Worm (Caenorhabditis elegans) whole organism, L4 larva: ENCODE data around the gene R06F6.8.

Experiments used
- F26F4.8 ChIP-seq: fragments of 200-800 bp; sonication (Bioruptor generic); conservative IDR thresholded peaks from 2 replicates; pipeline ENCODE4 v1.3.6; 2022; ENCODE audit warnings: missing genetic modification characterization, missing compliant biosample characterization
- F37D6.2 ChIP-seq: sonication (generic microtip); optimal IDR thresholded peaks from 2 replicates; lab custom pipeline; 2016; ENCODE audit warnings: mild to moderate bottlenecking, missing genetic modification characterization, missing compliant biosample characterization
- F49E8.2 ChIP-seq: sonication (generic microtip); optimal IDR thresholded peaks from 2 replicates; lab custom pipeline; 2016; ENCODE audit warnings: missing compliant biosample characterization, mild to moderate bottlenecking, missing genetic modification characterization, borderline replicate concordance
- R02D3.7 ChIP-seq: fragments of 150-350 bp; sonication (generic microtip); optimal IDR thresholded peaks from 3 replicates; lab custom pipeline; 2014; ENCODE audit warnings: missing biosample characterization, missing genetic modification characterization
- ZK546.5 ChIP-seq, 2 experiments: sonication (generic microtip); optimal IDR thresholded peaks; 2 replicates each; lab custom pipeline; 2017; ENCODE audit warnings: missing biosample characterization in 2 of 2, missing genetic modification characterization in 2 of 2
- aha-1 ChIP-seq: fragments of 150-350 bp; peaks from one replicate; lab custom pipeline; 2014; ENCODE audit warnings: missing biosample characterization, missing genetic modification characterization
- aly-2 ChIP-seq: sonication (generic microtip); optimal IDR thresholded peaks from 2 replicates; lab custom pipeline; 2018; ENCODE audit warnings: missing biosample characterization, missing genetic modification characterization
- ama-1 ChIP-seq: fragments of 150-350 bp; optimal IDR thresholded peaks from 2 replicates; lab custom pipeline; 2014; ENCODE audit warnings: inconsistent platforms, mixed read lengths
- attf-4 ChIP-seq: sonication (generic microtip); optimal IDR thresholded peaks from 3 replicates; lab custom pipeline; 2017; ENCODE audit warnings: missing biosample characterization, missing genetic modification characterization
- ceh-20 ChIP-seq: fragments of 200-800 bp; sonication (Bioruptor generic); IDR thresholded peaks from 2 replicates; pipeline ENCODE4 v1.3.6; 2022; ENCODE audit warnings: missing genetic modification reagents, missing genetic modification characterization, missing compliant biosample characterization
- ceh-32 ChIP-seq: sonication (generic microtip); optimal IDR thresholded peaks from 2 replicates; lab custom pipeline; 2016; ENCODE audit warnings: mild to moderate bottlenecking, missing genetic modification characterization, missing compliant biosample characterization; ENCODE audit not compliant: poor library complexity
- ceh-44 ChIP-seq: fragments of 200-800 bp; sonication (Bioruptor generic); IDR thresholded peaks from 2 replicates; pipeline ENCODE4 v1.3.6; 2022; ENCODE audit warnings: missing genetic modification reagents, missing genetic modification characterization, missing compliant biosample characterization
- ceh-82 ChIP-seq: sonication (generic microtip); optimal IDR thresholded peaks from 2 replicates; lab custom pipeline; 2017; ENCODE audit warnings: missing biosample characterization, missing genetic modification characterization
- ces-1 ChIP-seq: fragments of 150-350 bp; sonication (generic microtip); optimal IDR thresholded peaks from 4 replicates; lab custom pipeline; 2014; ENCODE audit warnings: missing biosample characterization, missing genetic modification reagents, missing genetic modification characterization
- cey-2 ChIP-seq: sonication (generic microtip); optimal IDR thresholded peaks from 3 replicates; lab custom pipeline; 2017; ENCODE audit warnings: missing genetic modification characterization, mild to moderate bottlenecking, missing compliant biosample characterization, antibody characterized with exemption, borderline replicate concordance; ENCODE audit not compliant: insufficient read depth
- daf-12 ChIP-seq: fragments of 150-350 bp; optimal IDR thresholded peaks from 2 replicates; lab custom pipeline; 2014; ENCODE audit warnings: missing biosample characterization, missing genetic modification reagents, missing genetic modification characterization
- daf-16 ChIP-seq, 3 experiments: sonication (generic microtip); optimal IDR thresholded peaks; 2 replicates each; lab custom pipeline; 2016 to 2017; ENCODE audit warnings: missing genetic modification characterization in 3 of 3, missing genetic modification reagents in 3 of 3, mild to moderate bottlenecking in 2 of 3, missing compliant biosample characterization in 2 of 3, missing biosample characterization in 1 of 3, moderate library complexity in 1 of 3
- daf-19 ChIP-seq: fragments of 200-800 bp; sonication (Bioruptor generic); conservative IDR thresholded peaks from 2 replicates; pipeline ENCODE4 v1.3.6; 2022; ENCODE audit warnings: missing genetic modification characterization, missing compliant biosample characterization
- daf-8 ChIP-seq: fragments of 200-800 bp; sonication (Bioruptor generic); IDR thresholded peaks from 2 replicates; pipeline ENCODE4 v1.3.6; 2022; ENCODE audit warnings: missing genetic modification characterization, missing compliant biosample characterization
- dmd-6 ChIP-seq: fragments of 200-800 bp; sonication (Bioruptor generic); IDR thresholded peaks from 2 replicates; pipeline ENCODE4 v1.3.6; 2022; ENCODE audit warnings: missing genetic modification reagents, missing genetic modification characterization, missing compliant biosample characterization
- dmd-9 ChIP-seq: fragments of 200-800 bp; sonication (Bioruptor generic); IDR thresholded peaks from 2 replicates; pipeline ENCODE4 v1.3.6; 2022; ENCODE audit warnings: missing genetic modification reagents, missing genetic modification characterization, missing compliant biosample characterization
- duxl-1 ChIP-seq: sonication (generic microtip); optimal IDR thresholded peaks from 2 replicates; lab custom pipeline; 2016; ENCODE audit warnings: mild to moderate bottlenecking, missing genetic modification characterization, moderate library complexity, missing compliant biosample characterization; ENCODE audit not compliant: poor library complexity
- egl-43 ChIP-seq: fragments of 200-800 bp; sonication (Bioruptor generic); IDR thresholded peaks from 2 replicates; pipeline ENCODE4 v1.3.6; 2022; ENCODE audit warnings: missing genetic modification reagents, missing genetic modification characterization, missing compliant biosample characterization
- fos-1 ChIP-seq: fragments of 150-350 bp; optimal IDR thresholded peaks from 2 replicates; lab custom pipeline; 2014; ENCODE audit warnings: missing biosample characterization, missing genetic modification characterization
- hif-1 ChIP-seq, 2 experiments: sonication (generic microtip); optimal IDR thresholded peaks; 2 replicates each; lab custom pipeline; 2016 to 2017; ENCODE audit warnings: missing compliant biosample characterization in 2 of 2, missing genetic modification characterization in 2 of 2, missing genetic modification reagents in 2 of 2, missing genotype in 2 of 2, mild to moderate bottlenecking in 1 of 2
- lin-29 ChIP-seq: fragments of 200-800 bp; sonication (Bioruptor generic); IDR thresholded peaks from 2 replicates; pipeline ENCODE4 v1.3.6; 2022; ENCODE audit warnings: missing genetic modification reagents, missing genetic modification characterization, missing compliant biosample characterization
- lin-38 ChIP-seq: fragments of 200-800 bp; sonication (Bioruptor generic); IDR thresholded peaks from 2 replicates; pipeline ENCODE4 v1.3.6; 2022; ENCODE audit warnings: missing genetic modification reagents, missing genetic modification characterization, missing compliant biosample characterization
- lin-39 ChIP-seq: fragments of 150-350 bp; optimal IDR thresholded peaks from 2 replicates; lab custom pipeline; 2014; ENCODE audit warnings: missing biosample characterization, missing genetic modification reagents, missing genetic modification characterization
- mdl-1 ChIP-seq, 2 experiments: fragments of 150-350 bp in 1 of 2; sonication (generic microtip) in 1 of 2; optimal IDR thresholded peaks; 2 replicates each; lab custom pipeline; 2014 to 2017; ENCODE audit warnings: missing biosample characterization in 2 of 2, missing genetic modification characterization in 2 of 2
- mdt-29 ChIP-seq: fragments of 200-800 bp; sonication (Bioruptor generic); IDR thresholded peaks from 2 replicates; pipeline ENCODE4 v1.3.6; 2022; ENCODE audit warnings: missing genetic modification reagents, missing genetic modification characterization, missing compliant biosample characterization
- mep-1 ChIP-seq: fragments of 150-350 bp; sonication (generic microtip); optimal IDR thresholded peaks from 3 replicates; lab custom pipeline; 2014; ENCODE audit warnings: missing biosample characterization, missing genetic modification characterization
- mes-2 ChIP-seq: sonication (generic microtip); optimal IDR thresholded peaks from 2 replicates; lab custom pipeline; 2016; ENCODE audit warnings: missing genotype, mild to moderate bottlenecking, missing genetic modification characterization, missing compliant biosample characterization; ENCODE audit not compliant: poor library complexity, severe bottlenecking
- nhr-10 ChIP-seq: fragments of 150-350 bp; optimal IDR thresholded peaks from 2 replicates; lab custom pipeline; 2014; ENCODE audit warnings: missing biosample characterization, missing genetic modification characterization
- nhr-102 ChIP-seq: sonication (generic microtip); optimal IDR thresholded peaks from 2 replicates; lab custom pipeline; 2016; ENCODE audit warnings: mild to moderate bottlenecking, missing genetic modification characterization, moderate library complexity, missing compliant biosample characterization
- nhr-111 ChIP-seq: fragments of 200-800 bp; sonication (Bioruptor generic); optimal IDR thresholded peaks from 2 replicates; lab custom pipeline; 2018; ENCODE audit warnings: mild to moderate bottlenecking, missing genetic modification characterization, missing compliant biosample characterization
- nhr-28 ChIP-seq: fragments of 150-350 bp; optimal IDR thresholded peaks from 2 replicates; lab custom pipeline; 2014; ENCODE audit warnings: missing biosample characterization, missing genetic modification characterization
- nhr-42 ChIP-seq: fragments of 200-800 bp; sonication (Bioruptor generic); IDR thresholded peaks from 2 replicates; pipeline ENCODE4 v1.3.6; 2022; ENCODE audit warnings: missing genetic modification characterization, missing compliant biosample characterization
- nhr-48 ChIP-seq: sonication (generic microtip); optimal IDR thresholded peaks from 2 replicates; lab custom pipeline; 2016; ENCODE audit warnings: mild to moderate bottlenecking, missing genetic modification characterization, missing compliant biosample characterization
- nhr-6 ChIP-seq: fragments of 150-350 bp; optimal IDR thresholded peaks from 2 replicates; lab custom pipeline; 2014; ENCODE audit warnings: missing biosample characterization, missing genetic modification characterization
- nhr-76 ChIP-seq: fragments of 150-350 bp; optimal IDR thresholded peaks from 2 replicates; lab custom pipeline; 2014; ENCODE audit warnings: missing biosample characterization, missing genetic modification characterization
- pqm-1 ChIP-seq: sonication (generic microtip); optimal IDR thresholded peaks from 2 replicates; lab custom pipeline; 2017; ENCODE audit warnings: missing biosample characterization, missing genetic modification characterization
- sdz-12 ChIP-seq: fragments of 200-800 bp; sonication (Bioruptor generic); optimal IDR thresholded peaks from 2 replicates; lab custom pipeline; 2018; ENCODE audit warnings: mild to moderate bottlenecking, missing genetic modification characterization, missing compliant biosample characterization
- set-16 ChIP-seq: fragments of 200-800 bp; sonication (Bioruptor generic); IDR thresholded peaks from 2 replicates; pipeline ENCODE4 v1.3.6; 2022; ENCODE audit warnings: missing genetic modification reagents, missing genetic modification characterization, missing compliant biosample characterization
- skn-1 ChIP-seq: fragments of 150-350 bp; optimal IDR thresholded peaks from 2 replicates; lab custom pipeline; 2014; ENCODE audit warnings: missing biosample characterization, missing genetic modification characterization
- snpc-4 ChIP-seq: fragments of 150-350 bp; optimal IDR thresholded peaks from 2 replicates; lab custom pipeline; 2014; ENCODE audit warnings: missing biosample characterization, missing genetic modification characterization
- unc-39 ChIP-seq: sonication (generic microtip); optimal IDR thresholded peaks from 2 replicates; lab custom pipeline; 2017; ENCODE audit warnings: missing biosample characterization, missing genetic modification characterization
- ztf-11 ChIP-seq: fragments of 150-350 bp; optimal IDR thresholded peaks from 2 replicates; lab custom pipeline; 2014; ENCODE audit warnings: missing biosample characterization, missing genetic modification characterization
- ztf-7 ChIP-seq: fragments of 150-350 bp; optimal IDR thresholded peaks from 2 replicates; lab custom pipeline; 2014; ENCODE audit warnings: missing biosample characterization, missing genetic modification characterization

R06F6.8 gene

DNA sequence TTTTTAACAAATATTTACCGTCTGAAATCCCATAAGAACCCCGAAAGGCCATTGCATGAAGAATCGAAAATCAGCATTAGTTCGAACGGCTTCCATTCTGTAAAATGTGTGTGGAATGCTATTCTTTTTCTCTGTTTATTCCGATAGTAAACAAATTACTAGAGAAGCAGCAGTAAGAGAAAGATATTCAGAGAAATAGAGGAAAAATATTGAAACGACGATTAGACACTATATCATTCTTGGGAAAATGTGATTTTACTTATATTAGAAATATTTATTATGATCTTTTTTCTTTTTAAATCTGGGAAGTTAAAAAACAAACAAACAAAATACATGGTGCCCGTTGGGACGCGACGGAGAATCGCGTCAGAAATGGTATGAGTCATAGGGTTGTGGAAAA, 23.7 kb upstream of the R06F6.8 start, which contains the start of gene M106.8:
TSS of gene M106.8 (minus strand) at position 101 of the 400 bp plus-strand sequence.
- no peak for TF ChIP-seq ceh-20 (GFP tag; lab: Robert Waterston, UW)
- no peak for TF ChIP-seq mdt-29
- TF ChIP-seq ceh-32 (tag; lab: Kevin White, UChicago) = no peak
- no peak for TF ChIP-seq snpc-4 (tag; lab: Kevin White, UChicago)
- no peak for TF ChIP-seq nhr-28 (tag; lab: Kevin White, UChicago)
- TF ChIP-seq aha-1 (tag; lab: Kevin White, UChicago) = peak; percentile 67
- no peak for TF ChIP-seq nhr-102 (tag; lab: Kevin White, UChicago)

ce11 chrII:10840067-10840466, 20.3 kb upstream of the R06F6.8 start:
- TF ChIP-seq F26F4.8 (GFP tag; lab: Robert Waterston, UW) (peak; percentile 96), daf-12 (no peak), ceh-82 (tag; lab: Kevin White, UChicago) (no peak), mdt-29 (peak; percentile 65), ZK546.5 (tag; optimal IDR thresholded peaks at IDR 0.05; lab: Kevin White, UChicago) (no peak), egl-43 (GFP tag; lab: Robert Waterston, UW) (peak; percentile 94), fos-1 (no peak), ztf-7 (peak; percentile 69), nhr-6 (peak; percentile 69), ceh-44 (GFP tag; lab: Robert Waterston, UW) (peak; percentile 67; the same call in 1 of the 2 replicates), daf-19 (GFP tag; lab: Robert Waterston, UW) (no peak), nhr-111 (GFP tag; lab: Kevin White, UChicago) (peak; percentile 73), nhr-10 (tag; lab: Kevin White, UChicago) (peak; percentile 16), nhr-28 (tag; lab: Kevin White, UChicago) (peak; percentile 59), mes-2 (tag; lab: Kevin White, UChicago) (peak; percentile 91), dmd-6 (peak; percentile 72), set-16 (GFP tag; lab: Robert Waterston, UW) (peak; percentile 45; the same call in 1 of the 2 replicates), sdz-12 (GFP tag; lab: Kevin White, UChicago) (peak; percentile 75), nhr-76 (no peak), mep-1 (tag; lab: Kevin White, UChicago) (peak; percentile 93), nhr-102 (tag; lab: Kevin White, UChicago) (peak; percentile 84), ztf-11 (tag; lab: Kevin White, UChicago) (peak; percentile 9), duxl-1 (tag; lab: Kevin White, UChicago) (peak; percentile 91), lin-38 (GFP tag; lab: Robert Waterston, UW) (peak; percentile 85), R02D3.7 (peak; percentile 18), F37D6.2 (tag; lab: Kevin White, UChicago) (peak; percentile 45), aly-2 (tag; lab: Kevin White, UChicago) (peak; percentile 23), ama-1 (lab: Kevin White, UChicago) (peak; percentile 22), nhr-48 (tag; lab: Kevin White, UChicago) (peak; percentile 55), F49E8.2 (tag; lab: Kevin White, UChicago) (peak; percentile 79), ces-1 (GFP tag; lab: Kevin White, UChicago) (peak; percentile 43), skn-1 (tag; lab: Kevin White, UChicago) (no peak), hif-1 (tag; optimal IDR thresholded peaks at IDR 0.05; lab: Kevin White, UChicago) (peak; percentile 50 to 56), pqm-1 (tag; lab: Kevin White, UChicago) (peak; percentile 6), mdl-1 (tag; optimal IDR thresholded peaks at IDR 0.05; lab: Kevin White, UChicago) (peak; percentile 30 to 71), attf-4 (tag; lab: Kevin White, UChicago) (no peak), cey-2 (tag; lab: Kevin White, UChicago) (no peak), ceh-32 (tag; lab: Kevin White, UChicago) (peak; percentile 57), daf-16 (GFP tag; optimal IDR thresholded peaks at IDR 0.05; lab: Kevin White, UChicago) (peak; percentile 64 to 83), daf-16 (tag; optimal IDR thresholded peaks at IDR 0.05; lab: Kevin White, UChicago) (peak; percentile 68), snpc-4 (tag; lab: Kevin White, UChicago) (no peak), nhr-42 (GFP tag; lab: Robert Waterston, UW) (peak; percentile 76; the same call in 1 of the 2 replicates), lin-29 (GFP tag; lab: Robert Waterston, UW) (peak; percentile 64; the same call in 1 of the 2 replicates), lin-39 (no peak), dmd-9 (GFP tag; lab: Robert Waterston, UW) (peak; percentile 79; the same call in 1 of the 2 replicates), daf-8 (GFP tag; lab: Robert Waterston, UW) (no peak), unc-39 (tag; lab: Kevin White, UChicago) (no peak)
